Worm (Caenorhabditis elegans) whole organism, L2 larva: ENCODE measurements around the gene M04B2.6.

Experiments used
- C34F6.9 ChIP-seq: fragments of 150-350 bp; optimal IDR thresholded peaks from 2 replicates; lab custom pipeline; 2014; ENCODE audit warnings: missing biosample characterization, missing genetic modification characterization
- F13H6.1 ChIP-seq: sonication (generic microtip); optimal IDR thresholded peaks from 2 replicates; lab custom pipeline; 2016; ENCODE audit warnings: missing genetic modification characterization, missing compliant biosample characterization
- R02D3.7 ChIP-seq: fragments of 150-350 bp; optimal IDR thresholded peaks from 2 replicates; lab custom pipeline; 2014; ENCODE audit warnings: missing biosample characterization, missing genetic modification characterization
- Y55F3AM.14 ChIP-seq: fragments of 200-800 bp; sonication (Bioruptor generic); optimal IDR thresholded peaks from 2 replicates; lab custom pipeline; 2018; ENCODE audit warnings: mild to moderate bottlenecking, missing genetic modification characterization, missing compliant biosample characterization
- ZK546.5 ChIP-seq: sonication (generic microtip); optimal IDR thresholded peaks from 2 replicates; lab custom pipeline; 2017; ENCODE audit warnings: missing biosample characterization, missing genetic modification characterization
- alr-1 ChIP-seq: fragments of 150-350 bp; optimal IDR thresholded peaks from 2 replicates; lab custom pipeline; 2014; ENCODE audit warnings: missing biosample characterization, missing genetic modification characterization
- aly-2 ChIP-seq: fragments of 150-350 bp; optimal IDR thresholded peaks from 2 replicates; lab custom pipeline; 2014; ENCODE audit warnings: missing biosample characterization, missing genetic modification characterization
- ama-1 ChIP-seq: fragments of 150-350 bp; optimal IDR thresholded peaks from 2 replicates; lab custom pipeline; 2018; ENCODE audit warnings: inconsistent platforms
- blmp-1 ChIP-seq: sonication (generic microtip); optimal IDR thresholded peaks from 2 replicates; lab custom pipeline; 2017; ENCODE audit warnings: missing genetic modification characterization, mild to moderate bottlenecking, missing compliant biosample characterization, antibody characterized with exemption, moderate library complexity; ENCODE audit not compliant: insufficient read depth
- ceh-16 ChIP-seq: fragments of 150-350 bp; optimal IDR thresholded peaks from 2 replicates; lab custom pipeline; 2014; ENCODE audit warnings: missing biosample characterization, missing genetic modification characterization
- ceh-82 ChIP-seq: fragments of 150-350 bp; optimal IDR thresholded peaks from 2 replicates; lab custom pipeline; 2014; ENCODE audit warnings: missing biosample characterization, missing genetic modification characterization
- crh-2 ChIP-seq: sonication (generic microtip); optimal IDR thresholded peaks from 2 replicates; lab custom pipeline; 2017; ENCODE audit warnings: missing biosample characterization, missing genetic modification characterization
- dmd-4 ChIP-seq: sonication (generic microtip); optimal IDR thresholded peaks from 2 replicates; lab custom pipeline; 2017; ENCODE audit warnings: missing biosample characterization, missing genetic modification characterization
- egl-27 ChIP-seq: sonication (generic microtip); optimal IDR thresholded peaks from 3 replicates; lab custom pipeline; 2017; ENCODE audit warnings: missing biosample characterization, missing genetic modification reagents, missing genetic modification characterization
- elt-1 ChIP-seq: fragments of 150-350 bp; optimal IDR thresholded peaks from 2 replicates; lab custom pipeline; 2014; ENCODE audit warnings: missing biosample characterization, missing genetic modification characterization
- elt-3 ChIP-seq: sonication (generic microtip); optimal IDR thresholded peaks from 2 replicates; lab custom pipeline; 2017; ENCODE audit warnings: missing biosample characterization, missing genetic modification characterization
- fos-1 ChIP-seq: fragments of 150-350 bp; optimal IDR thresholded peaks from 2 replicates; lab custom pipeline; 2014; ENCODE audit warnings: missing biosample characterization, missing genetic modification characterization
- gmeb-1 ChIP-seq: fragments of 150-350 bp; optimal IDR thresholded peaks from 2 replicates; lab custom pipeline; 2014; ENCODE audit warnings: missing biosample characterization, missing genetic modification characterization
- lin-11 ChIP-seq: fragments of 150-350 bp; sonication (generic microtip); optimal IDR thresholded peaks from 2 replicates; lab custom pipeline; 2014; ENCODE audit warnings: missing biosample characterization, missing genetic modification characterization, inconsistent platforms, mixed read lengths
- lin-13 ChIP-seq: fragments of 150-350 bp; optimal IDR thresholded peaks from 2 replicates; lab custom pipeline; 2014; ENCODE audit warnings: missing biosample characterization, missing genetic modification reagents, missing genetic modification characterization
- lin-39 ChIP-seq: fragments of 150-350 bp; optimal IDR thresholded peaks from 2 replicates; lab custom pipeline; 2014; ENCODE audit warnings: missing biosample characterization, missing genetic modification reagents, missing genetic modification characterization
- lsy-2 ChIP-seq, 2 experiments: fragments of 150-350 bp in 1 of 2; sonication (generic microtip) in 1 of 2; optimal IDR thresholded peaks; 2 replicates each; lab custom pipeline; 2014 to 2017; ENCODE audit warnings: missing biosample characterization in 2 of 2, missing genetic modification characterization in 2 of 2
- mab-5 ChIP-seq: fragments of 150-350 bp; optimal IDR thresholded peaks from 2 replicates; lab custom pipeline; 2014; ENCODE audit warnings: missing biosample characterization, missing genetic modification characterization
- mbf-1 ChIP-seq: sonication (generic microtip); optimal IDR thresholded peaks from 2 replicates; lab custom pipeline; 2017; ENCODE audit warnings: missing biosample characterization, missing genetic modification characterization
- mdl-1 ChIP-seq, 2 experiments: fragments of 150-350 bp in 1 of 2; sonication (generic microtip) in 1 of 2; optimal IDR thresholded peaks; 2 replicates each; lab custom pipeline; 2017; ENCODE audit warnings: missing biosample characterization in 2 of 2, missing genetic modification characterization in 2 of 2
- nhr-10 ChIP-seq: sonication (generic microtip); optimal IDR thresholded peaks from 2 replicates; lab custom pipeline; 2017; ENCODE audit warnings: missing biosample characterization, missing genetic modification characterization
- nhr-11 ChIP-seq: fragments of 150-350 bp; optimal IDR thresholded peaks from 2 replicates; lab custom pipeline; 2014; ENCODE audit warnings: missing biosample characterization, missing genetic modification characterization
- nhr-12 ChIP-seq: fragments of 150-350 bp; optimal IDR thresholded peaks from 2 replicates; lab custom pipeline; 2014; ENCODE audit warnings: missing biosample characterization, missing genetic modification characterization
- nhr-129 ChIP-seq: fragments of 150-350 bp; optimal IDR thresholded peaks from 2 replicates; lab custom pipeline; 2014; ENCODE audit warnings: missing biosample characterization, missing genetic modification characterization
- nhr-21 ChIP-seq: fragments of 150-350 bp; optimal IDR thresholded peaks from 2 replicates; lab custom pipeline; 2014; ENCODE audit warnings: missing biosample characterization, missing genetic modification characterization
- nhr-23 ChIP-seq: fragments of 150-350 bp; optimal IDR thresholded peaks from 2 replicates; lab custom pipeline; 2014; ENCODE audit warnings: missing biosample characterization, missing genetic modification reagents, missing genetic modification characterization
- nhr-237 ChIP-seq: fragments of 150-350 bp; optimal IDR thresholded peaks from 2 replicates; lab custom pipeline; 2014; ENCODE audit warnings: missing biosample characterization, missing genetic modification characterization
- nhr-25 ChIP-seq: fragments of 150-350 bp; sonication (generic microtip); optimal IDR thresholded peaks from 3 replicates; lab custom pipeline; 2014; ENCODE audit warnings: missing biosample characterization, missing genetic modification characterization
- nhr-6 ChIP-seq: fragments of 150-350 bp; optimal IDR thresholded peaks from 2 replicates; lab custom pipeline; 2014; ENCODE audit warnings: missing biosample characterization, missing genetic modification characterization
- nhr-77 ChIP-seq: fragments of 150-350 bp; optimal IDR thresholded peaks from 2 replicates; lab custom pipeline; 2014; ENCODE audit warnings: missing biosample characterization, missing genetic modification characterization
- peb-1 ChIP-seq: fragments of 150-350 bp; optimal IDR thresholded peaks from 2 replicates; lab custom pipeline; 2014; ENCODE audit warnings: missing biosample characterization, missing genetic modification characterization
- sem-4 ChIP-seq: fragments of 150-350 bp; optimal IDR thresholded peaks from 2 replicates; lab custom pipeline; 2014; ENCODE audit warnings: missing biosample characterization, missing genetic modification reagents, missing genetic modification characterization
- skn-1 ChIP-seq: sonication (generic microtip); optimal IDR thresholded peaks from 2 replicates; lab custom pipeline; 2017; ENCODE audit warnings: missing biosample characterization, missing genetic modification characterization
- sma-3 ChIP-seq: sonication (generic microtip); optimal IDR thresholded peaks from 2 replicates; lab custom pipeline; 2016; ENCODE audit warnings: missing genetic modification reagents, missing genetic modification characterization, missing compliant biosample characterization
- sma-9 ChIP-seq, 2 experiments: fragments of 150-350 bp in 1 of 2; sonication (generic microtip) in 1 of 2; optimal IDR thresholded peaks; 2 replicates each; lab custom pipeline; 2014 to 2016; ENCODE audit warnings: missing genetic modification characterization in 2 of 2, mild to moderate bottlenecking in 1 of 2, missing biosample characterization in 1 of 2, missing compliant biosample characterization in 1 of 2, missing genetic modification reagents in 1 of 2, moderate library complexity in 1 of 2
- snpc-4 ChIP-seq: fragments of 150-350 bp; optimal IDR thresholded peaks from 2 replicates; lab custom pipeline; 2014; ENCODE audit warnings: missing biosample characterization, missing genetic modification characterization
- unc-39 ChIP-seq: fragments of 150-350 bp; optimal IDR thresholded peaks from 2 replicates; lab custom pipeline; 2014; ENCODE audit warnings: missing biosample characterization, missing genetic modification characterization
- unc-55 ChIP-seq: fragments of 150-350 bp; sonication (generic microtip); optimal IDR thresholded peaks from 3 replicates; lab custom pipeline; 2014; ENCODE audit warnings: missing biosample characterization, missing genetic modification reagents, missing genetic modification characterization
- unc-62 ChIP-seq: fragments of 150-350 bp; optimal IDR thresholded peaks from 2 replicates; lab custom pipeline; 2014; ENCODE audit warnings: missing biosample characterization, missing genetic modification reagents, missing genetic modification characterization
- zag-1 ChIP-seq: fragments of 150-350 bp; optimal IDR thresholded peaks from 2 replicates; lab custom pipeline; 2014; ENCODE audit warnings: missing biosample characterization, missing genetic modification characterization
- ztf-1 ChIP-seq: fragments of 200-800 bp; sonication (Bioruptor generic); conservative IDR thresholded peaks from 2 replicates; pipeline ENCODE4 v1.3.6; 2022; ENCODE audit warnings: missing genetic modification characterization, missing compliant biosample characterization
- ztf-11 ChIP-seq: sonication (generic microtip); optimal IDR thresholded peaks from 2 replicates; lab custom pipeline; 2017; ENCODE audit warnings: missing biosample characterization, missing genetic modification characterization
- ztf-4 ChIP-seq: fragments of 150-350 bp; optimal IDR thresholded peaks from 2 replicates; lab custom pipeline; 2014; ENCODE audit warnings: missing biosample characterization, missing genetic modification characterization

Gene M04B2.6

ce11 chrIV:11510664-11511063 is at the start of gene M04B2.6:
TSS of gene M04B2.6 (minus strand) at chrIV:11510764.
- TF ChIP-seq ztf-4 (tag; lab: Kevin White, UChicago), result no peak
- TF ChIP-seq peb-1, result no peak
- TF ChIP-seq nhr-6 (tag; lab: Kevin White, UChicago), result no peak
- TF ChIP-seq lin-11 (tag; lab: Kevin White, UChicago), result no peak
- TF ChIP-seq aly-2, result no peak
- no peak for TF ChIP-seq elt-1
- TF ChIP-seq F13H6.1 (tag; lab: Kevin White, UChicago), result no peak
- no peak for TF ChIP-seq lin-39 (tag; lab: Kevin White, UChicago)
- no peak for TF ChIP-seq lin-13 (GFP tag; lab: Kevin White, UChicago)
- TF ChIP-seq fos-1 (tag; lab: Kevin White, UChicago), result no peak
- no peak for TF ChIP-seq egl-27 (tag; lab: Kevin White, UChicago)
- no peak for TF ChIP-seq Y55F3AM.14 (GFP tag; lab: Kevin White, UChicago)
- no peak for TF ChIP-seq ztf-11 (tag; lab: Kevin White, UChicago)
- TF ChIP-seq mbf-1 (tag; lab: Kevin White, UChicago), result no peak

- no peak for TF ChIP-seq mab-5 (tag; lab: Kevin White, UChicago)
- TF ChIP-seq blmp-1 (tag; lab: Kevin White, UChicago), result peak; percentile 33
- TF ChIP-seq, all 48 proteins: peak for 1
Measured at ce11 chrIV:11551813-11552212, 41.2 kb upstream of the M04B2.6 start, which contains the start of gene col-128. TSS of gene col-128 (minus strand) at chrIV:11551960.

ce11 chrIV:11549694-11550093 is 39.1 kb upstream of the M04B2.6 start:
- TF ChIP-seq alr-1 (tag; lab: Kevin White, UChicago) (no peak), crh-2 (peak; percentile 80), unc-55 (GFP tag; lab: Kevin White, UChicago) (no peak), unc-39 (tag; lab: Kevin White, UChicago) (no peak), lsy-2 (tag; optimal IDR thresholded peaks at IDR 0.05; lab: Kevin White, UChicago) (peak; percentile 58 to 80), zag-1 (tag; lab: Kevin White, UChicago) (no peak), F13H6.1 (tag; lab: Kevin White, UChicago) (no peak), ztf-4 (tag; lab: Kevin White, UChicago) (no peak), C34F6.9 (peak; percentile 76), mab-5 (tag; lab: Kevin White, UChicago) (no peak), sma-3 (GFP tag; lab: Kevin White, UChicago) (peak; percentile 75), nhr-77 (tag; lab: Kevin White, UChicago) (no peak), aly-2 (no peak), sem-4 (tag; lab: Kevin White, UChicago) (peak; percentile 39), nhr-21 (tag; lab: Kevin White, UChicago) (peak; percentile 33), lin-13 (GFP tag; lab: Kevin White, UChicago) (peak; percentile 53), nhr-237 (tag; lab: Kevin White, UChicago) (no peak), peb-1 (no peak), ama-1 (lab: Kevin White, UChicago) (no peak), nhr-11 (tag; lab: Kevin White, UChicago) (peak; percentile 36), elt-3 (tag; lab: Kevin White, UChicago) (no peak), nhr-25 (no peak), lin-11 (tag; lab: Kevin White, UChicago) (peak; percentile 45), ztf-11 (tag; lab: Kevin White, UChicago) (no peak), egl-27 (tag; lab: Kevin White, UChicago) (no peak), blmp-1 (tag; lab: Kevin White, UChicago) (peak; percentile 2), nhr-23 (no peak), unc-62 (GFP tag; lab: Kevin White, UChicago) (no peak), mdl-1 (tag; optimal IDR thresholded peaks at IDR 0.05; lab: Kevin White, UChicago) (peak in 1 of 2 experiments; percentile 38), ZK546.5 (no peak), nhr-10 (tag; lab: Kevin White, UChicago) (no peak), elt-1 (no peak), skn-1 (tag; lab: Kevin White, UChicago) (no peak), fos-1 (tag; lab: Kevin White, UChicago) (peak; percentile 84), ztf-1 (no peak), nhr-129 (peak; percentile 95), R02D3.7 (peak; percentile 5), Y55F3AM.14 (GFP tag; lab: Kevin White, UChicago) (peak; percentile 60), ceh-16 (tag; lab: Kevin White, UChicago) (no peak), mbf-1 (tag; lab: Kevin White, UChicago) (no peak), nhr-6 (tag; lab: Kevin White, UChicago) (peak; percentile 63), dmd-4 (tag; lab: Kevin White, UChicago) (no peak), gmeb-1 (tag; lab: Kevin White, UChicago) (peak; percentile 78), lin-39 (tag; lab: Kevin White, UChicago) (no peak), snpc-4 (tag; lab: Kevin White, UChicago) (no peak), nhr-12 (tag; lab: Kevin White, UChicago) (no peak), ceh-82 (no peak), sma-9 (GFP tag; optimal IDR thresholded peaks at IDR 0.05; lab: Kevin White, UChicago) (peak; percentile 74), sma-9 (tag; optimal IDR thresholded peaks at IDR 0.05; lab: Kevin White, UChicago) (no peak)
